Worm (Caenorhabditis elegans): ENCODE data around the gene F54D12.7.

- no peak for TF ChIP-seq skn-1 (tag; optimal IDR thresholded peaks at IDR 0.05)
- no peak for TF ChIP-seq lsy-12 (tag; optimal IDR thresholded peaks at IDR 0.05)
- no peak for TF ChIP-seq R02D3.7 (tag; optimal IDR thresholded peaks at IDR 0.05)
- no peak for TF ChIP-seq zag-1 (tag; optimal IDR thresholded peaks at IDR 0.05)
Observed at ce11 chrII:1357905-1358304, 27.3 kb downstream of the F54D12.7 start, which contains the start of gene C13A10.2.

Data from whole organism, L3 larva.